Fruit fly (Drosophila melanogaster) Kc167 (cell line): ENCODE measurements around the gene Acp24A4.

ENCODE experiments used
- Myc ChIP-seq: fragments of >200 bp; optimal IDR thresholded peaks from 2 replicates; lab custom pipeline; 2017; ENCODE audit warnings: missing external identifiers
- Sin3A ChIP-seq: fragments of >200 bp; optimal IDR thresholded peaks from 2 replicates; lab custom pipeline; 2018; ENCODE audit warnings: missing external identifiers
- h ChIP-seq: fragments of >200 bp; optimal IDR thresholded peaks from 3 replicates; lab custom pipeline; 2018; ENCODE audit warnings: missing external identifiers
- insv ChIP-seq: fragments of >200 bp; optimal IDR thresholded peaks from 3 replicates; lab custom pipeline; 2018; ENCODE audit warnings: missing external identifiers
- psq ChIP-seq: fragments of >200 bp; optimal IDR thresholded peaks from 2 replicates; lab custom pipeline; 2017; ENCODE audit warnings: missing external identifiers
- ttk ChIP-seq: sonication (Bioruptor generic); optimal IDR thresholded peaks from 2 replicates; lab custom pipeline; 2017; ENCODE audit warnings: missing external identifiers

Gene Acp24A4

DNA sequence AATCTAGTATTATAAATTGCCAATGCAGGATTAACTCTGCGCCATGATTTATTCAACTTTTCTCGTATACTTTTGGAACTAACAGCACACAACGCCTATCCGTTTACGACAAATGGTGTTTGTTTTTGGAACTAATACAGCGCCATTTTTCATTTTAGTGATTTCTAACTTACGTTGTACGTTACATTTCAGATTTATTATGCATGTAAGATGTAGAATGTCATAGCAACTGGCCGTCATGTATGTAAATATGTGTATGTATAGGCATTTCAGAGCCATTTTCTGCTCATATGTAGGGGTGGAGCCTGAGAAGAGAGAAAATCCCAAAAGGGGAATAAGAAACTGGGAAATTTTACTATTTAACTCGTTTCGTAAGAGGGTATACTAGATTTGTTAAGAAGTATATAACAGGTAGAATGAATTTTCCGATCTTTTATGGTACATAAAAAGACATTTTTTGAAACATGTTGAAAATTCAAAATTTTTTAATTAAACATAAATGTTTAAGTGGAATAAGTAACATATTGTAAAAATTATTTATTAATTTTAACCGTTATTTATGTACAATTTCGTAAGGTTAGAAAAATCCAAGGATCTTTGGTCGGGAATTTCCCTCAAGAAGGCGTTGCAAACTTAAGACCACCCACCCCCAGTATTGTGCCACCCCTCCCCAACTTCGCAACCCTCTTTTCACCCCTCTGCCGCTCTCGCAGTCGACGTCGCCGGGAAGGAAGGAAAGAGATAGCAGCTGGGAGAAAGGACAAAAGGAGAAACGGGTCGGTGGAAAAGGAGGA is 36.2 kb downstream of the Acp24A4 start:
- TF ChIP-seq Myc (lab: Kevin White, UChicago) (no peak), psq (lab: Kevin White, UChicago) (no peak), Sin3A (lab: Kevin White, UChicago) (no peak)

DNA sequence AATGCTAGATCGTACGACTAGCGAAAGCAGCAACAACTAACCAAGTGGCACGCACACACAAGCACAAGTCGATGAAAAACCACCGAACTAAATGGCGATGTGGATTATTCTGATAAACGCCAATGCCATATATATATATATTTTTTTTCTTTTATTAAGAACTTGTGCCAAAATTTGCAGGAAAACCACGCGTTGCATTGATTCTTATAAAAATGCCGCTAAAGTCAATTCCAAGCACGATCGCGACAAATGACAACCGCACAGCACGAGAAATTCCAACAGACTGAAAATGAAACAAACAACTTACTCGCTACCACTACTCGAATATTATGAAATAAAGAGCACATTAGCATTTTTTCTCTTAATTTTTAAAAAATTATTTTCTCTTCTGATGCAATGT is 37.0 kb downstream of the Acp24A4 start, which contains the start of gene for:
TSS of gene for (minus strand) at position 287 of the 400 bp plus-strand sequence.
- TF ChIP-seq h (no peak), Myc (lab: Kevin White, UChicago) (no peak), ttk (no peak), insv (lab: Kevin White, UChicago) (no peak)

DNA sequence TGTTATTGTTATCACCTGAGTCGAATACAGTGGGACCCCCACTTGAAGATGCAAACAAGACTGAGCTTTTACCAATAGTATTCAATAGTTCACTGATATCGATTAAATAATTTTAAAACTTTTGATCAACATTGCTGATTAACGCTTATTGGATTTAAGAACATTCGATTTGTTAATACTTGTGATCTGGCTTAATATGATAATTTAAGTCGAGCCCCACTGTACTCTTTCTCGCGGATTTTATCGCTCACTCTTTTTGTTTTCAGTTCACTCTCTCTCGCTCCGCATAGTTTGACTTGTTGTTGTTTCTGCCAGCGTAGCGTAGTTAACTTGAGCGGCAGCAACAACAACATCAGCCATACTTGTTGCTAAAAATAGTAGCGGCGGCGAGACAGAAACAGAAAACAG is 38.0 kb downstream of the Acp24A4 start:
- TF ChIP-seq Myc (lab: Kevin White, UChicago) = no peak
- no peak for TF ChIP-seq insv (lab: Kevin White, UChicago)
- TF ChIP-seq psq (lab: Kevin White, UChicago) = no peak
- TF ChIP-seq ttk = no peak
- TF ChIP-seq h = no peak
- TF ChIP-seq Sin3A (lab: Kevin White, UChicago) = no peak

DNA sequence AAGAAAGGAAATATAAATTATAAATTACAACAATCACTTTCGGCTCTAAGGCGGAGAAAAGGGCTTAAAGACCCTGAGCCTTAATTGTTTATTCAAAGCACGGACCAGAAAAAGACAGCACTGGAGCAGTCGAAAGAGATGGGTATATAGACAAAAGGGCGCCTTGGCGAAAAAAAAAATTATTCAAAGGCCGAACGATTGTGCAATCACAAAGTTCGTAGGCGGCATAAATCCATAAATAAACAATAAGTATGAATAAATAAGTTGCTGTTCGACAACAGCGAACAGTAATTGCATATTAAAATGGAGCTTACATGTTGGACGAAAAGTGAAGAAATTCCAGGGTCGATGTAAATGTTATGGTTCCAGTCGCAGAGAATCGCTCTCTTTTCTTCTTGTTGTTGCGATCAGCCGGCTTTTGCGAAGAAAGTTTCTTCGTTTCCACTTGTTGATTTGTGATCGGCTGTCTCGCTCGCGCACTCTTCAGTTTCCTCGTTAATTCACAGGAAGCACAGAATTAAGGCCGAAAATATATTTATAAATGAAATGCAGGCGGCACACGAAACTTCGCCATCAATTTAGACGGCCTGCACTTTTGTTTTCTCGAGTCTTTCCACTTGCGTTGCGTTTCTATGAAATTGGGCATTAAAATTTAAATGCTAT is 38.6 kb downstream of the Acp24A4 start:
- TF ChIP-seq Sin3A (lab: Kevin White, UChicago) = no peak
- TF ChIP-seq psq (lab: Kevin White, UChicago) = no peak
- TF ChIP-seq ttk = no peak
- no peak for TF ChIP-seq insv (lab: Kevin White, UChicago)
- TF ChIP-seq h = no peak
- no peak for TF ChIP-seq Myc (lab: Kevin White, UChicago)

DNA sequence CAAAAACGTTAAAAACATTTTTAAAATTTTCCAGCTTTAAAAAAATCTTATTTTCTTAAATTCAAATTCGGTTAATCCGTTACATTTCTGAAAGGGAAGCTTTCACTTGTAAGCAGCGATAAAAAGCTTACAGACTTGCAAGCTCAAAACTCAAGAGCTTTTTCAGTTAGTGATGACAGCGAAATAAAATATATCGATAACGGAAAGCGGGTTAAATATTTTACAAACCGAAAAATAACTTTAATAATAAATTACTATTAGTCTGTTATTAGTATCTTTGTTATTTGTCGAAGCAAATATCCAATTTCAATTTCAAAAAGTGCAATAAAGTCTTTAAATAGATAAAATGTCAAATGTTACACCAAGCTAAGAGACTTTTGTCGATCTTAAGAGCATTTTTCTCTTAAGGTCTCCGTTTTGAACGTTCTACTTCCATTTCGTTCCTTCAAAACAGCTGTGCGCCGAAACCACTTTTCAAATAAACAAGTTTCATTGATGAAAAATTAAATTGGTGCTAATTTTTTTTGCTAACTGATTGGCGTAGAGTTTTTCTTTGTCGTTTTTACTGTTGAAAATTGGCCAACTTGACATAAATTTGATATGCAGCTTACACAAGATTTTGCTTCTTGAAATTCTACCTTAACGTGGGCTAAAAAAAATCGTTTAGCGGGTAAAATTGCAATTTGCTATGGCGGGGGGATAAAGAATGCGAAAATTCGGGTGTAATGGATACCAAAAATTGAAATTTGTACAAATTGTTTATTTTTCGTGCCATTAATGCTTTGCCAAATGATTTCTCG is 45.3 kb downstream of the Acp24A4 start:
- TF ChIP-seq psq (lab: Kevin White, UChicago) = no peak
- no peak for TF ChIP-seq h
- TF ChIP-seq Sin3A (lab: Kevin White, UChicago) = no peak
- TF ChIP-seq ttk = no peak
- no peak for TF ChIP-seq Myc (lab: Kevin White, UChicago)
- TF ChIP-seq insv (lab: Kevin White, UChicago) = no peak

DNA sequence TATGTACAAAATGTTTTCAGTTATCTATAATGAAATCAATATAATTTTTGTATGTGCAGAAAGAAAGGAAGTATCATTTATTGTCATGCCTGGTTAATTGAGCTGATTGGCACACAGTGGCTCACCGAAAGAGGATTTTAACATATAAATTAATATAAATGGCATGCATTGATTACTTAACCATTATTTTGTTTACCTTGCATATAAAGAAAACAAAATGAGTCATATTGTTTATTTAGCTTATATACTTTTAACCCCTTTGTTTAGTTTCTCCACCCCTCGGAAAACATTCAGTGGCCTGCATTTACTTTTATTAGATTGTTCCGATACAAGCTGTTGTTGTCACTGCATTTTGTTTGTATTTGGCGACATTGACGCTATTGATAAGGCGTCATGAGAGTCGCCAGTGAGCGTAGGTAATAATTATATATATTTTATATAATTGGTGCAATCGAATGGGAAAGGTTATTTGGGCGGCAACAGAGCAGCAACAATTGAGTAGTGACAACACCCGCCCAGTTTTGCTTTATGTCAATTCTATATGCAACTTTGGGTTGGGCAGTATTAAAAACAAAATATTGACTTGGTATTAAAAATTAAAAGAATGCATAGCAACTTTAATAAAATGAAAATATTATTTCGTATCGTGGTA is 46.1 kb downstream of the Acp24A4 start:
- TF ChIP-seq psq (lab: Kevin White, UChicago) = no peak
- no peak for TF ChIP-seq Sin3A (lab: Kevin White, UChicago)
- TF ChIP-seq insv (lab: Kevin White, UChicago) = no peak

DNA sequence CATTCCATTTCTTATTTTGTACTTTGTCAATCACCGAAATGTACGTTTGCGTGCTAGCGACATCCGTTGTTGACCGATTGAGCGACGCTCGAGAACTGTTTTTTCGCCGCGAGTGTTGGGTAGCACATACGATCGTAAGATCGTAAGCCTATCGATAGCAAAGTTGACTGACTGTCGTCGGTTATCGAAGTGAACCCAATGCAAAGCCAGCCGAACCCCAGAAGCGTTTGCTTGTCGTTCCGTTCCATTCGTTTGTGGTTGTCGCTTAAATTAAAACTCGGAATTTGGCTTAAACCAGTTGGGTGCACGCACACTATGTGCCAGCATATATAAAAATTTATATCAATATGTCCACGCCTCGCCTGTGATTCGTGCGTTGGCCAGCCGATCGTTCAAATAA is 47.7 kb downstream of the Acp24A4 start:
- no peak for TF ChIP-seq Sin3A (lab: Kevin White, UChicago)
- TF ChIP-seq ttk = no peak
- TF ChIP-seq insv (lab: Kevin White, UChicago) = no peak
- no peak for TF ChIP-seq psq (lab: Kevin White, UChicago)
- TF ChIP-seq Myc (lab: Kevin White, UChicago) = no peak
- no peak for TF ChIP-seq h

DNA sequence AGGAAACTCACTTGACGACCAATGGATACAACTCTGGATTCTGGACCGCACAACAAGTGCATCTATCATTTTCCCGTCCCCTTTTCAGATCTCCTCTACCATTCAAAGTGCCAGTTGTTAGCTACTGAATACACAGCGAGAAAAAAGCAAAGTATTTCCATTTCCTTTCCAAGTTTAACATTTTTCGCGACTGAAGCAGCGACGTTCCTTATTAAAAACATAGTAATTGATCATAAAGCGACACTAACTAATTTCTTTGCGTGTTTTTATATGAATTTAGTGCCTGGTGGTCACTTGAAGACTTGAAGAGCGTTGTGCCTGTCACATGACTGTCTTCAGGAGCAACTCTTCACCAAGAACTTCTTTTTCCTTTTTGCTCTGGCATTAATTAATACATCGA is 48.4 kb downstream of the Acp24A4 start:
- no peak for TF ChIP-seq h
- TF ChIP-seq Myc (lab: Kevin White, UChicago) = no peak
- no peak for TF ChIP-seq Sin3A (lab: Kevin White, UChicago)
- no peak for TF ChIP-seq insv (lab: Kevin White, UChicago)
